Worm (Caenorhabditis elegans) whole organism, midembryonic: ENCODE measurements around the gene ZC504.1.

Experiments used
- T22C8.4 ChIP-seq: fragments of 200-800 bp; sonication (Bioruptor generic); IDR thresholded peaks from 2 replicates; pipeline ENCODE4 v1.3.6; 2022; ENCODE audit warnings: missing genetic modification characterization, missing compliant biosample characterization
- cog-1 ChIP-seq: sonication (generic microtip); optimal IDR thresholded peaks from 2 replicates; lab custom pipeline; 2016; ENCODE audit warnings: missing genetic modification characterization, missing compliant biosample characterization
- flt-1 ChIP-seq: fragments of 200-800 bp; sonication (Bioruptor generic); IDR thresholded peaks from 2 replicates; pipeline ENCODE4 v1.3.6; 2022; ENCODE audit warnings: missing genetic modification characterization, missing compliant biosample characterization
- klf-2 ChIP-seq: fragments of 200-800 bp; sonication (Bioruptor generic); conservative IDR thresholded peaks from 2 replicates; pipeline ENCODE4 v1.3.6; 2022; ENCODE audit warnings: missing genetic modification reagents, missing genetic modification characterization, missing compliant biosample characterization
- med-1 ChIP-seq: sonication (generic microtip); optimal IDR thresholded peaks from 2 replicates; lab custom pipeline; 2017; ENCODE audit warnings: missing genetic modification characterization, mild to moderate bottlenecking, missing compliant biosample characterization, antibody characterized with exemption, missing genetic modification reagents; ENCODE audit not compliant: insufficient read depth
- ref-1 ChIP-seq: fragments of 200-800 bp; sonication (Bioruptor generic); conservative IDR thresholded peaks from 2 replicates; pipeline ENCODE4 v1.3.6; 2022; ENCODE audit warnings: missing genetic modification reagents, missing genetic modification characterization, missing compliant biosample characterization
- tab-1 ChIP-seq: fragments of 200-800 bp; sonication (Bioruptor generic); IDR thresholded peaks from 2 replicates; pipeline ENCODE4 v1.3.6; 2022; ENCODE audit warnings: missing genetic modification characterization, missing compliant biosample characterization
- ztf-23 ChIP-seq: fragments of 200-800 bp; sonication (Bioruptor generic); IDR thresholded peaks from 2 replicates; pipeline ENCODE4 v1.3.6; 2022; ENCODE audit warnings: missing genetic modification reagents, missing genetic modification characterization, missing compliant biosample characterization
- ztf-29 ChIP-seq: fragments of 200-800 bp; sonication (Bioruptor generic); IDR thresholded peaks from 2 replicates; pipeline ENCODE4 v1.3.6; 2022; ENCODE audit warnings: missing genetic modification reagents, missing genetic modification characterization, missing compliant biosample characterization

- TF ChIP-seq cog-1 (tag; lab: Kevin White, UChicago) (no peak), flt-1 (no peak), ref-1 (GFP tag; lab: Robert Waterston, UW) (no peak), klf-2 (no peak; the same call in 1 of the 2 replicates), tab-1 (GFP tag; lab: Robert Waterston, UW) (no peak), ztf-23 (no peak), med-1 (GFP tag; lab: Kevin White, UChicago) (no peak), ztf-29 (GFP tag; lab: Robert Waterston, UW) (peak; percentile 63; the same call in 1 of the 2 replicates), T22C8.4 (GFP tag; lab: Robert Waterston, UW) (no peak)
These were observed 10.2 kb upstream of the ZC504.1 start, which contains the start of gene pkn-1 for ce11 chrX:10396509-10397292.
